Worm (Caenorhabditis elegans): Measurements from ENCODE around the gene sor-1.

ce11 chrIII:8451181-8451580, 33.2 kb downstream of the sor-1 start:
- TF ChIP-seq nhr-90 (tag; optimal IDR thresholded peaks at IDR 0.05) (no peak), nfyb-1 (GFP tag; IDR thresholded peaks at IDR 0.05) (no peak), pha-4 (tag; optimal IDR thresholded peaks at IDR 0.05) (no peak), tbp1 (GFP tag; optimal IDR thresholded peaks at IDR 0.05) (no peak), nfya-1 (tag; optimal IDR thresholded peaks at IDR 0.05; ENCODE audit: borderline replicate concordance, insufficient read depth) (no peak), efl-1 (GFP tag; optimal IDR thresholded peaks at IDR 0.05) (no peak), F49E8.2 (tag; optimal IDR thresholded peaks at IDR 0.05; ENCODE audit: insufficient read depth) (no peak), snpc-3.4 (tag; optimal IDR thresholded peaks at IDR 0.05) (no peak), him-1 (tag; optimal IDR thresholded peaks at IDR 0.05) (no peak), hmg-20 (GFP tag; IDR thresholded peaks at IDR 0.05) (no peak), unc-62 (GFP tag; optimal IDR thresholded peaks at IDR 0.05) (no peak), snpc-1.3 (tag; optimal IDR thresholded peaks at IDR 0.05; ENCODE audit: insufficient read depth) (no peak)
